Fruit fly (Drosophila melanogaster): ENCODE results near the gene CG2120.

CG2120 gene

dm6 chrX:8176291-8177029 is 40.8 kb downstream of the CG2120 start:
- peak; percentile 18 for TF ChIP-seq CG17801 (GFP tag; optimal IDR thresholded peaks at IDR 0.05; ENCODE audit: partially characterized antibody)

dm6 chrX:8177030-8177349 is 41.4 kb downstream of the CG2120 start, which contains the start of gene slpr:
Gene slpr (minus strand): TSS chrX:8177185.
- no peak for TF ChIP-seq CG17801 (GFP tag; optimal IDR thresholded peaks at IDR 0.05; ENCODE audit: partially characterized antibody)

- TF ChIP-seq CG17801 (GFP tag; optimal IDR thresholded peaks at IDR 0.05; ENCODE audit: partially characterized antibody) = no peak
Observed at dm6 chrX:8177742-8178141, 42.1 kb downstream of the CG2120 start.

DNA sequence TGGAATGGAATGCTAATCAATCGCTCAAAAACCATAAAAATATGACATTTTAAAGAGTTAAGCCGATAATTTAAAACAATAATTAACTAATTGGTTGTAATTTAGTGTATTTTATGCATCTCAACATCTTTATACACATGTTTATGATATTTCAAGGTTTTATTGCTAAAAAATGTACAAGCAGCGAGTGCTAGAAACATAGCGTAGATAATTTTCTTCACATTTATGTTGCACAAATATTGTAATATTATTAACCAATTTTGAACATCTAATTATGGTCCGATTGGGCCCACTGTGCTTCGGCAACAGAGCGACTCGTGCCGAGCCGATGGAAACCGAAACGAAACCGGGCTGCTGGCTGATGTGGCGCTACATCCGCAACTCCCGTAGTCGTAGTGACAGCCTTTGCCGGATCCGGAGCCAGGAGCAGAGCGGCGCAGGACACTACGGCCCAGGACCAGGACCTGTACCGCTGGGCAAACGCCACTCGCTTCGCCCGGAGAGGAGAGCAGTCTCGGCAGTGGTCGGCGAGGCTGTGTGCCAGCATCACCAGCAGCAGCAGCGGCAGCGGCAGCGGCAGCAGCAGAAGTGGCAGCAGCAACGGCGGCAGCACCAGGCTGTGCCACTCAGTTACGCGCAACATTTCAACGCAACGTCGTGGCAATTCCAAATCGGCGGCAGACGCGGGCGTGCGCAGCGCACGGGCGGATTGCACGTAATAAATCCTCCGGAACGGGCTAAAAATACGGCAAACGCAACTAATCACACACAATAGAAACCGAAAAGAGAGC is 42.7 kb downstream of the CG2120 start, which contains the start of gene sdt:
TSS of gene sdt (plus strand) at position 385 of the 791 bp plus-strand sequence.
- TF ChIP-seq CG17801 (GFP tag; optimal IDR thresholded peaks at IDR 0.05; ENCODE audit: partially characterized antibody) = no peak

- no peak for TF ChIP-seq CG17801 (GFP tag; optimal IDR thresholded peaks at IDR 0.05; ENCODE audit: partially characterized antibody)
Observed at dm6 chrX:8178989-8179388, 43.4 kb downstream of the CG2120 start.

DNA sequence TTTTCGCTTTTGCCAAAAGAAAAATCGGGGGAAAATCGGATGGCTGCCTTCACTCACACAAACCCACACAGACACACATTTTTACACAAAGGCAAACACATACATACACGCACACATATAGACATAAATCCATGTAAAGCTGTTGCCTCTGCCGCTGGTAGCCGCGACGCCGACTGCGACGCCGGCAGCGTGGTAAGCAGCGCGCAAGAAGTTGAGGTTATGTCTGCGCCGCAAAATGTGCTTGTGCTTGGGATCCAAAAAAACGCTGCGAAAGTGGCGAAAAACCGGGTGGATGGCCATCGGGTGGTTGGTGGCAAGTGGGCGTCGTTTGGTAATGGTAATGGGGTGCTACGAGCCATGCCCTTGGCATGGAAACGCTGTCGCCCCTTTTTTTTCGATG is 44.2 kb downstream of the CG2120 start:
- TF ChIP-seq CG17801 (GFP tag; optimal IDR thresholded peaks at IDR 0.05; ENCODE audit: partially characterized antibody) = no peak

All from ovary, adult (tissue).